Worm (Caenorhabditis elegans) whole organism, L1 larva: ENCODE data around the gene hsp-4.
A peak's percentile ranks its signal among the peaks of the same experiment; 100 is the strongest.

Experiments
- C16A3.4 ChIP-seq: fragments of 150-350 bp; optimal IDR thresholded peaks from 2 replicates; lab custom pipeline; 2014; ENCODE audit warnings: missing biosample characterization, missing genetic modification characterization
- Y116A8C.19 ChIP-seq: sonication (generic microtip); optimal IDR thresholded peaks from 2 replicates; lab custom pipeline; 2016; ENCODE audit warnings: missing compliant biosample characterization, missing genetic modification characterization, borderline replicate concordance
- aly-2 ChIP-seq: fragments of 150-350 bp; optimal IDR thresholded peaks from 2 replicates; lab custom pipeline; 2014; ENCODE audit warnings: missing biosample characterization, missing genetic modification characterization
- ama-1 ChIP-seq: fragments of 150-350 bp; optimal IDR thresholded peaks from 2 replicates; lab custom pipeline; 2014
- ceh-63 ChIP-seq: fragments of 200-800 bp; sonication (Bioruptor generic); optimal IDR thresholded peaks from 2 replicates; lab custom pipeline; 2018; ENCODE audit warnings: mild to moderate bottlenecking, missing genetic modification characterization, missing compliant biosample characterization
- ceh-8 ChIP-seq: fragments of 200-800 bp; sonication (Bioruptor generic); optimal IDR thresholded peaks from 2 replicates; lab custom pipeline; 2018; ENCODE audit warnings: mild to moderate bottlenecking, missing genetic modification characterization, moderate library complexity, missing compliant biosample characterization
- ceh-82 ChIP-seq, 3 experiments: fragments of 150-350 bp in 1 of 3; sonication (generic microtip) in 2 of 3; optimal IDR thresholded peaks; 2 replicates each; lab custom pipeline; 2014 to 2017; ENCODE audit warnings: missing biosample characterization in 3 of 3, missing genetic modification characterization in 3 of 3
- ceh-88 ChIP-seq: fragments of 200-800 bp; sonication (Bioruptor generic); IDR thresholded peaks from 2 replicates; pipeline ENCODE4 v1.3.6; 2022; ENCODE audit warnings: missing genetic modification characterization, missing compliant biosample characterization
- dpl-1 ChIP-seq, 3 experiments: fragments of 150-350 bp in 2 of 3; sonication (generic microtip) in 1 of 3; optimal IDR thresholded peaks; 2 replicates each; lab custom pipeline; 2014 to 2017; ENCODE audit warnings: missing biosample characterization in 3 of 3, missing genetic modification characterization in 3 of 3, missing genetic modification reagents in 3 of 3
- dsc-1 ChIP-seq: sonication (generic microtip); optimal IDR thresholded peaks from 2 replicates; lab custom pipeline; 2016; ENCODE audit warnings: mild to moderate bottlenecking, missing genetic modification characterization, missing compliant biosample characterization
- efl-1 ChIP-seq, 4 experiments: fragments of 150-350 bp; optimal IDR thresholded peaks in 3 of 4; peaks in 1 of 4; 1 replicate in 1 of 4; 2 replicates in 3 of 4; lab custom pipeline; 2014; ENCODE audit warnings: missing biosample characterization in 2 of 4, missing genetic modification characterization in 2 of 4, missing genetic modification reagents in 2 of 4
- egl-13 ChIP-seq: sonication (generic microtip); optimal IDR thresholded peaks from 2 replicates; lab custom pipeline; 2016; ENCODE audit warnings: missing genotype, missing genetic modification reagents, missing genetic modification characterization, missing compliant biosample characterization
- egl-27 ChIP-seq, 2 experiments: fragments of 150-350 bp in 1 of 2; sonication (generic microtip); optimal IDR thresholded peaks; 3 replicates each; lab custom pipeline; 2017 to 2018; ENCODE audit warnings: missing biosample characterization in 2 of 2, missing genetic modification characterization in 2 of 2, missing genetic modification reagents in 2 of 2
- elt-3 ChIP-seq, 6 experiments: fragments of 150-350 bp in 1 of 6; sonication (generic microtip); optimal IDR thresholded peaks; 2 replicates each; lab custom pipeline; 2017 to 2018; ENCODE audit warnings: missing biosample characterization in 6 of 6, missing genetic modification characterization in 6 of 6, inconsistent platforms in 1 of 6
- fkh-10 ChIP-seq: sonication (generic microtip); optimal IDR thresholded peaks from 2 replicates; lab custom pipeline; 2017; ENCODE audit warnings: missing biosample characterization, missing genetic modification reagents, missing genetic modification characterization
- fos-1 ChIP-seq: fragments of 150-350 bp; optimal IDR thresholded peaks from 2 replicates; lab custom pipeline; 2014; ENCODE audit warnings: missing biosample characterization, missing genetic modification characterization
- grh-1 ChIP-seq: fragments of 200-800 bp; sonication (Bioruptor generic); IDR thresholded peaks from 2 replicates; pipeline ENCODE4 v1.3.6; 2022; ENCODE audit warnings: missing genetic modification reagents, missing genetic modification characterization, missing compliant biosample characterization
- hlh-4 ChIP-seq: sonication (generic microtip); optimal IDR thresholded peaks from 2 replicates; lab custom pipeline; 2016; ENCODE audit warnings: mild to moderate bottlenecking, missing genetic modification characterization, missing compliant biosample characterization
- irx-1 ChIP-seq: sonication (generic microtip); optimal IDR thresholded peaks from 2 replicates; lab custom pipeline; 2016; ENCODE audit warnings: missing genetic modification characterization, missing compliant biosample characterization
- isw-1 ChIP-seq: fragments of 200-800 bp; sonication (Bioruptor generic); IDR thresholded peaks from 2 replicates; pipeline ENCODE4 v1.3.6; 2022; ENCODE audit warnings: missing genetic modification characterization, missing compliant biosample characterization
- jun-1 ChIP-seq: fragments of 150-350 bp; optimal IDR thresholded peaks from 2 replicates; lab custom pipeline; 2014; ENCODE audit warnings: missing biosample characterization, missing genetic modification reagents, missing genetic modification characterization
- lin-14 ChIP-seq: fragments of 200-800 bp; sonication (Bioruptor generic); optimal IDR thresholded peaks from 2 replicates; lab custom pipeline; 2018; ENCODE audit warnings: mild to moderate bottlenecking, missing genetic modification characterization, moderate library complexity, missing compliant biosample characterization
- lin-15B ChIP-seq: fragments of 150-350 bp; sonication (generic microtip); optimal IDR thresholded peaks from 3 replicates; lab custom pipeline; 2014; ENCODE audit warnings: missing biosample characterization, missing genetic modification characterization
- lin-35 ChIP-seq, 2 experiments: fragments of 150-350 bp; optimal IDR thresholded peaks; 2 replicates each; lab custom pipeline; 2014; ENCODE audit warnings: missing biosample characterization in 2 of 2, missing genetic modification characterization in 2 of 2, missing genetic modification reagents in 2 of 2
- lsy-2 ChIP-seq, 2 experiments: fragments of 150-350 bp; optimal IDR thresholded peaks; 2 replicates each; lab custom pipeline; 2014; ENCODE audit warnings: missing biosample characterization in 2 of 2, missing genetic modification characterization in 2 of 2
- mab-9 ChIP-seq: fragments of 200-800 bp; sonication (Bioruptor generic); IDR thresholded peaks from 2 replicates; pipeline ENCODE4 v1.3.6; 2022; ENCODE audit warnings: missing genetic modification reagents, missing genetic modification characterization, missing compliant biosample characterization
- mdl-1 ChIP-seq, 2 experiments: fragments of 150-350 bp; optimal IDR thresholded peaks; 2 replicates each; lab custom pipeline; 2014 to 2017; ENCODE audit warnings: missing biosample characterization in 2 of 2, missing genetic modification characterization in 2 of 2, inconsistent platforms in 1 of 2
- mep-1 ChIP-seq: fragments of 150-350 bp; optimal IDR thresholded peaks from 2 replicates; lab custom pipeline; 2014; ENCODE audit warnings: missing biosample characterization, missing genetic modification characterization
- nhr-20 ChIP-seq: sonication (generic microtip); optimal IDR thresholded peaks from 2 replicates; lab custom pipeline; 2016; ENCODE audit warnings: mild to moderate bottlenecking, missing genetic modification characterization, missing compliant biosample characterization
- nhr-47 ChIP-seq: sonication (generic microtip); optimal IDR thresholded peaks from 2 replicates; lab custom pipeline; 2016; ENCODE audit warnings: mild to moderate bottlenecking, missing genetic modification characterization, moderate library complexity, missing compliant biosample characterization
- nhr-71 ChIP-seq: sonication (generic microtip); optimal IDR thresholded peaks from 2 replicates; lab custom pipeline; 2016; ENCODE audit warnings: mild to moderate bottlenecking, missing genetic modification characterization, moderate library complexity, missing compliant biosample characterization
- nhr-77 ChIP-seq: fragments of 150-350 bp; optimal IDR thresholded peaks from 2 replicates; lab custom pipeline; 2014; ENCODE audit warnings: missing biosample characterization, missing genetic modification characterization
- nhr-85 ChIP-seq: sonication (generic microtip); peaks from one replicate; lab custom pipeline; 2016; ENCODE audit warnings: missing genetic modification characterization, inconsistent platforms, missing compliant biosample characterization
- pag-3 ChIP-seq: sonication (generic microtip); optimal IDR thresholded peaks from 2 replicates; lab custom pipeline; 2017; ENCODE audit warnings: missing genetic modification characterization, mild to moderate bottlenecking, missing compliant biosample characterization, antibody characterized with exemption, borderline replicate concordance; ENCODE audit not compliant: insufficient read depth
- pax-3 ChIP-seq: fragments of 200-800 bp; sonication (Bioruptor generic); optimal IDR thresholded peaks from 2 replicates; lab custom pipeline; 2018; ENCODE audit warnings: mild to moderate bottlenecking, missing genetic modification characterization, moderate library complexity, missing compliant biosample characterization
- pqm-1 ChIP-seq: sonication (generic microtip); optimal IDR thresholded peaks from 3 replicates; lab custom pipeline; 2017; ENCODE audit warnings: missing biosample characterization, missing genetic modification characterization
- rnt-1 ChIP-seq: sonication (generic microtip); optimal IDR thresholded peaks from 2 replicates; lab custom pipeline; 2016; ENCODE audit warnings: mild to moderate bottlenecking, missing genetic modification characterization, moderate library complexity, missing compliant biosample characterization
- skn-1 ChIP-seq: fragments of 150-350 bp; optimal IDR thresholded peaks from 2 replicates; lab custom pipeline; 2014; ENCODE audit warnings: missing biosample characterization, missing genetic modification characterization
- snu-23 ChIP-seq: sonication (generic microtip); optimal IDR thresholded peaks from 2 replicates; lab custom pipeline; 2016; ENCODE audit warnings: missing genetic modification characterization, missing compliant biosample characterization
- swsn-7 ChIP-seq: sonication (generic microtip); optimal IDR thresholded peaks from 2 replicates; lab custom pipeline; 2016; ENCODE audit warnings: missing genetic modification characterization, missing compliant biosample characterization
- tbx-2 ChIP-seq: sonication (generic microtip); optimal IDR thresholded peaks from 2 replicates; lab custom pipeline; 2016; ENCODE audit warnings: missing genetic modification characterization, missing compliant biosample characterization
- unc-130 ChIP-seq: fragments of 150-350 bp; optimal IDR thresholded peaks from 2 replicates; lab custom pipeline; 2017; ENCODE audit warnings: missing biosample characterization, missing genetic modification characterization, inconsistent platforms
- unc-62 ChIP-seq: fragments of 150-350 bp; optimal IDR thresholded peaks from 2 replicates; lab custom pipeline; 2014; ENCODE audit warnings: missing biosample characterization, missing genetic modification reagents, missing genetic modification characterization
- unc-98 ChIP-seq: fragments of 200-800 bp; sonication (Bioruptor generic); IDR thresholded peaks from 2 replicates; pipeline ENCODE4 v1.3.6; 2022; ENCODE audit warnings: missing genetic modification characterization, missing compliant biosample characterization
- vab-15 ChIP-seq: sonication (generic microtip); optimal IDR thresholded peaks from 2 replicates; lab custom pipeline; 2017; ENCODE audit warnings: missing genotype, mild to moderate bottlenecking, missing genetic modification characterization, missing compliant biosample characterization
- xbp-1 ChIP-seq: sonication (generic microtip); optimal IDR thresholded peaks from 2 replicates; lab custom pipeline; 2016; ENCODE audit warnings: missing genetic modification characterization, missing compliant biosample characterization
- ztf-11 ChIP-seq, 2 experiments: sonication (generic microtip); optimal IDR thresholded peaks; 2 replicates each; lab custom pipeline; 2016 to 2017; ENCODE audit warnings: missing genetic modification characterization in 2 of 2, missing biosample characterization in 1 of 2, missing compliant biosample characterization in 1 of 2
- ztf-4 ChIP-seq: fragments of 150-350 bp; optimal IDR thresholded peaks from 2 replicates; lab custom pipeline; 2014; ENCODE audit warnings: missing biosample characterization, missing genetic modification characterization

The hsp-4 gene

ce11 chrII:7337469-7337893 lies 15.0 kb downstream of the hsp-4 start (continued):
- TF ChIP-seq dpl-1 (GFP tag; optimal IDR thresholded peaks at IDR 0.05; lab: Kevin White, UChicago), result peak in 2 of 3 experiments; percentile 10 to 31
- no peak for TF ChIP-seq ceh-63
- no peak for TF ChIP-seq unc-98 (GFP tag; lab: Robert Waterston, UW)
- peak; percentile 46 to 78 for TF ChIP-seq lsy-2 (tag; optimal IDR thresholded peaks at IDR 0.05; lab: Kevin White, UChicago)
- TF ChIP-seq aly-2, result no peak
- peak; percentile 31 to 80 for TF ChIP-seq lin-35 (GFP tag; optimal IDR thresholded peaks at IDR 0.05; lab: Kevin White, UChicago)
- peak; percentile 97 for TF ChIP-seq dsc-1
- TF ChIP-seq jun-1, result peak; percentile 57
- no peak for TF ChIP-seq pag-3
- peak; percentile 34 for TF ChIP-seq ama-1 (lab: Kevin White, UChicago)
- 0 out of 2 replicates have a peak, but pooled peaks have one; percentile 55 for TF ChIP-seq mab-9 (GFP tag; lab: Robert Waterston, UW)
- TF ChIP-seq isw-1, result 0 out of 2 replicates have a peak, but pooled peaks have one; percentile 7
- TF ChIP-seq nhr-20 (tag; lab: Kevin White, UChicago), result peak; percentile 95
- peak; percentile 74 for TF ChIP-seq xbp-1 (tag; lab: Kevin White, UChicago)
- TF ChIP-seq pqm-1 (tag; lab: Kevin White, UChicago), result no peak
- peak; percentile 27 for TF ChIP-seq nhr-77 (tag; lab: Kevin White, UChicago)
- peak; percentile 68 for TF ChIP-seq ztf-4 (tag; lab: Kevin White, UChicago)
- TF ChIP-seq nhr-85 (tag; lab: Kevin White, UChicago), result peak; percentile 99
- TF ChIP-seq mep-1, result peak; percentile 42
- peak; percentile 92 for TF ChIP-seq nhr-71 (tag; lab: Kevin White, UChicago)
- peak; percentile 84 for TF ChIP-seq unc-130 (tag; lab: Kevin White, UChicago)
- TF ChIP-seq tbx-2 (tag; lab: Kevin White, UChicago), result peak; percentile 78
- peak; percentile 59 for TF ChIP-seq irx-1 (tag; lab: Kevin White, UChicago)
- peak; percentile 63 for TF ChIP-seq swsn-7 (tag; lab: Kevin White, UChicago)
- peak in 1 of 2 experiments; percentile 94 for TF ChIP-seq mdl-1 (tag; optimal IDR thresholded peaks at IDR 0.05; lab: Kevin White, UChicago)
- TF ChIP-seq, all 84 proteins: peak for 44

DNA sequence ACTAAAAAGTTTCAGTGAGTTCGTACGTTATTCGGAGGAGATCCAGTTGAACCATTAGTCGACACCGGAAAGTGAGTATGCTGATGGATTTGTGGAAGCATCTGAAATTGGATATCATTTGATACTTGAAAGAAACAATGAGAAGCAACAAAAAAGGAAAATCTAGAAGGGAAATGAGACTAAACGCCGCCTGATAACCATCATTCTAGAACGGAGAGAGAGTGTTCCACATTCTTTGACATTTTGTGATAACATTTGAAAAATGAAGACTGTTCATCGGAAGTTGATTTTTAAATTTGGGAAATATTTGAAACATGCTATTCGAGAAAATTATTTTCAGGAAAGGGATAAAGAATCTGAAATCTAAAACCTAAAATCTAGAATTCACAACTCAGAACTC lies 21.2 kb downstream of the hsp-4 start, which contains the start of gene npax-1:
Gene npax-1 (minus strand): TSS at position 101 of the 400 bp plus-strand sequence.
- TF ChIP-seq irx-1 (tag; lab: Kevin White, UChicago) (no peak), ceh-88 (no peak), mep-1 (no peak), ztf-11 (tag; optimal IDR thresholded peaks at IDR 0.05; lab: Kevin White, UChicago) (no peak), mab-9 (GFP tag; lab: Robert Waterston, UW) (no peak), aly-2 (no peak), fos-1 (tag; lab: Kevin White, UChicago) (no peak), skn-1 (no peak), ceh-8 (GFP tag; lab: Kevin White, UChicago) (no peak), vab-15 (no peak), ceh-63 (no peak), grh-1 (GFP tag; lab: Robert Waterston, UW) (no peak), unc-62 (no peak), pax-3 (tag; lab: Kevin White, UChicago) (no peak), lin-14 (GFP tag; lab: Kevin White, UChicago) (no peak), elt-3 (tag; optimal IDR thresholded peaks at IDR 0.05; lab: Kevin White, UChicago) (no peak), C16A3.4 (tag; lab: Kevin White, UChicago) (no peak)

- TF ChIP-seq jun-1 (peak; percentile 16), snu-23 (GFP tag; lab: Kevin White, UChicago) (peak; percentile 47), lsy-2 (tag; optimal IDR thresholded peaks at IDR 0.05; lab: Kevin White, UChicago) (peak in 1 of 2 experiments; percentile 62), pax-3 (tag; lab: Kevin White, UChicago) (no peak), lin-15B (no peak), egl-13 (peak; percentile 17), ceh-82 (tag; optimal IDR thresholded peaks at IDR 0.05; lab: Kevin White, UChicago) (peak; percentile 50 to 68 (median 57)), isw-1 (peak; percentile 50), tbx-2 (tag; lab: Kevin White, UChicago) (peak; percentile 74), lin-35 (GFP tag; optimal IDR thresholded peaks at IDR 0.05; lab: Kevin White, UChicago) (peak in 1 of 2 experiments; percentile 10), nhr-20 (tag; lab: Kevin White, UChicago) (peak; percentile 35), hlh-4 (tag; lab: Kevin White, UChicago) (no peak), fkh-10 (GFP tag; lab: Kevin White, UChicago) (peak; percentile 59), nhr-47 (tag; lab: Kevin White, UChicago) (peak; percentile 64), efl-1 (optimal IDR thresholded peaks at IDR 0.05; lab: Kevin White, UChicago) (peak; percentile 27 to 30), efl-1 (GFP tag; optimal IDR thresholded peaks at IDR 0.05 in 1 of 2; lab: Kevin White, UChicago) (no peak), xbp-1 (tag; lab: Kevin White, UChicago) (peak; percentile 43), Y116A8C.19 (tag; lab: Kevin White, UChicago) (no peak), egl-27 (tag; optimal IDR thresholded peaks at IDR 0.05; lab: Kevin White, UChicago) (peak in 1 of 2 experiments; percentile 3), dpl-1 (GFP tag; optimal IDR thresholded peaks at IDR 0.05; lab: Kevin White, UChicago) (peak in 1 of 3 experiments; percentile 22), rnt-1 (tag; lab: Kevin White, UChicago) (peak; percentile 46)
Measured at ce11 chrII:7326997-7327396, 25.4 kb downstream of the hsp-4 start.
